Fruit fly (Drosophila melanogaster) whole organism, prepupa: ENCODE results near the gene CG32037.

ENCODE experiments used
- Blimp-1 ChIP-seq: fragments of 200-800 bp; sonication (Bioruptor generic); optimal IDR thresholded peaks from 3 replicates; lab custom pipeline; 2017; ENCODE audit warnings: missing biosample characterization, missing genetic modification characterization, mild to moderate bottlenecking, moderate library complexity, missing genetic modification reagents
- CG10631 ChIP-seq: fragments of 200-800 bp; sonication (Bioruptor generic); optimal IDR thresholded peaks from 2 replicates; lab custom pipeline; 2016; ENCODE audit warnings: missing biosample characterization, missing genetic modification characterization
- CG10669 ChIP-seq: fragments of 200-800 bp; sonication (Bioruptor generic); optimal IDR thresholded peaks from 3 replicates; lab custom pipeline; 2018; ENCODE audit warnings: missing biosample characterization, mild to moderate bottlenecking, missing genetic modification characterization, moderate library complexity
- CG11294 ChIP-seq: fragments of 200-800 bp; sonication (Bioruptor generic); IDR thresholded peaks from 2 replicates; pipeline ENCODE4 v1.3.6; 2022; ENCODE audit warnings: missing biosample characterization, missing genetic modification characterization
- CG11762 ChIP-seq: fragments of 200-800 bp; sonication (Bioruptor generic); optimal IDR thresholded peaks from 3 replicates; lab custom pipeline; 2016; ENCODE audit warnings: missing biosample characterization, missing genetic modification characterization; ENCODE audit not compliant: insufficient read depth
- CG11902 ChIP-seq: fragments of 200-800 bp; sonication (Bioruptor generic); optimal IDR thresholded peaks from 3 replicates; lab custom pipeline; 2016; ENCODE audit warnings: missing biosample characterization, missing genetic modification characterization
- CG15336 ChIP-seq: fragments of 200-800 bp; sonication (Bioruptor generic); IDR thresholded peaks from 2 replicates; pipeline ENCODE4 v1.3.6; 2022; ENCODE audit warnings: missing biosample characterization, missing genetic modification characterization
- CG1621 ChIP-seq: fragments of 200-800 bp; sonication (Bioruptor generic); optimal IDR thresholded peaks from 3 replicates; lab custom pipeline; 2018; ENCODE audit warnings: missing biosample characterization, mild to moderate bottlenecking, missing genetic modification characterization
- CG3032 ChIP-seq: fragments of 200-800 bp; optimal IDR thresholded peaks from 2 replicates; lab custom pipeline; 2019; ENCODE audit warnings: missing biosample characterization, mild to moderate bottlenecking, missing genetic modification characterization, moderate library complexity
- CG31627 ChIP-seq: fragments of 200-800 bp; sonication (Bioruptor generic); optimal IDR thresholded peaks from 3 replicates; lab custom pipeline; 2016; ENCODE audit warnings: missing biosample characterization, missing genetic modification characterization
- CG32006 ChIP-seq: fragments of 200-800 bp; sonication (Bioruptor generic); optimal IDR thresholded peaks from 3 replicates; lab custom pipeline; 2017; ENCODE audit warnings: missing biosample characterization, mild to moderate bottlenecking, missing genetic modification characterization
- CG34406 ChIP-seq: fragments of 200-800 bp; sonication (Bioruptor generic); optimal IDR thresholded peaks from 3 replicates; lab custom pipeline; 2016; ENCODE audit warnings: missing biosample characterization, missing genetic modification characterization
- CG4318 ChIP-seq: fragments of 200-800 bp; sonication (Bioruptor generic); optimal IDR thresholded peaks from 3 replicates; lab custom pipeline; 2017; ENCODE audit warnings: missing biosample characterization, mild to moderate bottlenecking, missing genetic modification characterization
- CG6276 ChIP-seq: fragments of 200-800 bp; sonication (Bioruptor generic); optimal IDR thresholded peaks from 2 replicates; lab custom pipeline; 2017; ENCODE audit warnings: missing biosample characterization, mild to moderate bottlenecking, missing genetic modification characterization
- CG6792 ChIP-seq: fragments of 200-800 bp; sonication (Bioruptor generic); optimal IDR thresholded peaks from 3 replicates; lab custom pipeline; 2016; ENCODE audit warnings: missing biosample characterization, missing genetic modification characterization
- CG6808 ChIP-seq: fragments of 200-800 bp; sonication (Bioruptor generic); optimal IDR thresholded peaks from 3 replicates; lab custom pipeline; 2017; ENCODE audit warnings: missing biosample characterization, missing genetic modification characterization, mild to moderate bottlenecking, moderate library complexity, missing genetic modification reagents
- CG7368 ChIP-seq: fragments of 200-800 bp; sonication (Bioruptor generic); optimal IDR thresholded peaks from 3 replicates; lab custom pipeline; 2016; ENCODE audit warnings: missing biosample characterization, missing genetic modification characterization
- CG8119 ChIP-seq: fragments of 200-800 bp; sonication (Bioruptor generic); IDR thresholded peaks from 3 replicates; pipeline ENCODE4 v1.3.6; 2022; ENCODE audit warnings: missing biosample characterization, missing genetic modification characterization
- CG8319 ChIP-seq: fragments of 200-800 bp; sonication (Bioruptor generic); optimal IDR thresholded peaks from 3 replicates; lab custom pipeline; 2016; ENCODE audit warnings: missing biosample characterization, missing genetic modification characterization
- CG8632 ChIP-seq: fragments of 200-800 bp; sonication (Bioruptor generic); optimal IDR thresholded peaks from 3 replicates; lab custom pipeline; 2016; ENCODE audit warnings: missing biosample characterization, missing genetic modification characterization
- CG9139 ChIP-seq: fragments of 200-800 bp; sonication (Bioruptor generic); optimal IDR thresholded peaks from 3 replicates; lab custom pipeline; 2017; ENCODE audit warnings: missing biosample characterization, mild to moderate bottlenecking, missing genetic modification characterization
- Eip75B ChIP-seq: fragments of 200-800 bp; sonication (Bioruptor generic); optimal IDR thresholded peaks from 3 replicates; lab custom pipeline; 2016; ENCODE audit warnings: missing biosample characterization, missing genetic modification characterization
- Eip78C ChIP-seq: fragments of 200-800 bp; sonication (Bioruptor generic); peaks from one replicate; lab custom pipeline; 2016; ENCODE audit warnings: missing biosample characterization, missing genetic modification characterization
- Eip93F ChIP-seq: fragments of 200-800 bp; sonication (Bioruptor generic); optimal IDR thresholded peaks from 2 replicates; lab custom pipeline; 2016; ENCODE audit warnings: missing biosample characterization, mild to moderate bottlenecking, missing genetic modification characterization
- Ets21C ChIP-seq: fragments of 200-800 bp; sonication (Bioruptor generic); optimal IDR thresholded peaks from 3 replicates; lab custom pipeline; 2016; ENCODE audit warnings: missing biosample characterization, missing genetic modification characterization
- Gug ChIP-seq: fragments of 200-800 bp; sonication (Bioruptor generic); IDR thresholded peaks from 2 replicates; pipeline ENCODE4 v1.3.6; 2022; ENCODE audit warnings: missing biosample characterization, missing genetic modification characterization
- Hr38 ChIP-seq: sonication (Bioruptor generic); optimal IDR thresholded peaks from 2 replicates; lab custom pipeline; 2016; ENCODE audit warnings: missing biosample characterization, missing genetic modification characterization
- Hr39 ChIP-seq: fragments of 200-800 bp; sonication (Bioruptor generic); optimal IDR thresholded peaks from 2 replicates; lab custom pipeline; 2016; ENCODE audit warnings: missing biosample characterization, missing genetic modification characterization
- Hr4 ChIP-seq: fragments of 200-800 bp; sonication (Bioruptor generic); optimal IDR thresholded peaks from 3 replicates; lab custom pipeline; 2016; ENCODE audit warnings: missing biosample characterization, missing genetic modification characterization
- Met ChIP-seq: fragments of 200-800 bp; sonication (Bioruptor generic); optimal IDR thresholded peaks from 3 replicates; lab custom pipeline; 2016; ENCODE audit warnings: missing biosample characterization, missing genetic modification characterization
- OdsH ChIP-seq: fragments of 200-800 bp; sonication (Bioruptor generic); optimal IDR thresholded peaks from 3 replicates; lab custom pipeline; 2016; ENCODE audit warnings: missing biosample characterization, missing genetic modification characterization
- Smox ChIP-seq: fragments of 200-800 bp; sonication (Bioruptor generic); optimal IDR thresholded peaks from 3 replicates; lab custom pipeline; 2016; ENCODE audit warnings: missing biosample characterization, missing genetic modification characterization
- Sox102F ChIP-seq: fragments of 200-800 bp; sonication (Bioruptor generic); optimal IDR thresholded peaks from 2 replicates; lab custom pipeline; 2016; ENCODE audit warnings: missing biosample characterization, mild to moderate bottlenecking, missing genetic modification characterization
- Sox14 ChIP-seq: fragments of 200-800 bp; sonication (Bioruptor generic); optimal IDR thresholded peaks from 3 replicates; lab custom pipeline; 2016; ENCODE audit warnings: missing biosample characterization, missing genetic modification characterization
- Sox15 ChIP-seq: fragments of 200-800 bp; sonication (Bioruptor generic); optimal IDR thresholded peaks from 3 replicates; lab custom pipeline; 2016; ENCODE audit warnings: missing biosample characterization, missing genetic modification characterization
- acj6 ChIP-seq: fragments of 200-800 bp; sonication (Bioruptor generic); optimal IDR thresholded peaks from 3 replicates; lab custom pipeline; 2016; ENCODE audit warnings: missing biosample characterization, missing genetic modification characterization
- dac ChIP-seq: fragments of 200-800 bp; sonication (Bioruptor generic); optimal IDR thresholded peaks from 2 replicates; lab custom pipeline; 2017; ENCODE audit warnings: missing biosample characterization, mild to moderate bottlenecking, missing genetic modification characterization
- eg ChIP-seq: fragments of 200-800 bp; sonication (Bioruptor generic); IDR thresholded peaks from 3 replicates; pipeline ENCODE4 v1.3.6; 2022; ENCODE audit warnings: missing biosample characterization, missing genetic modification characterization
- fd59A ChIP-seq: fragments of 200-800 bp; sonication (Bioruptor generic); optimal IDR thresholded peaks from 2 replicates; lab custom pipeline; 2017; ENCODE audit warnings: missing biosample characterization, mild to moderate bottlenecking, missing genetic modification characterization, missing genetic modification reagents
- fd85E ChIP-seq: fragments of 200-800 bp; sonication (Bioruptor generic); optimal IDR thresholded peaks from 3 replicates; lab custom pipeline; 2016; ENCODE audit warnings: missing biosample characterization, missing genetic modification characterization
- fkh ChIP-seq: fragments of 200-800 bp; sonication (Bioruptor generic); optimal IDR thresholded peaks from 3 replicates; lab custom pipeline; 2017; ENCODE audit warnings: missing biosample characterization, mild to moderate bottlenecking, missing genetic modification characterization, moderate library complexity
- lz ChIP-seq: fragments of 200-800 bp; sonication (Bioruptor generic); optimal IDR thresholded peaks from 3 replicates; lab custom pipeline; 2016; ENCODE audit warnings: missing biosample characterization, missing genetic modification characterization
- net ChIP-seq: fragments of 200-800 bp; sonication (Bioruptor generic); optimal IDR thresholded peaks from 3 replicates; lab custom pipeline; 2016; ENCODE audit warnings: missing biosample characterization, missing genetic modification characterization
- salr ChIP-seq, 2 experiments: fragments of 200-800 bp; sonication (Bioruptor generic); optimal IDR thresholded peaks; 3 replicates each; lab custom pipeline; 2016 to 2018; ENCODE audit warnings: missing biosample characterization in 2 of 2, missing genetic modification characterization in 2 of 2, mild to moderate bottlenecking in 1 of 2
- spab ChIP-seq: fragments of 200-800 bp; sonication (Bioruptor generic); optimal IDR thresholded peaks from 2 replicates; lab custom pipeline; 2017; ENCODE audit warnings: missing biosample characterization, mild to moderate bottlenecking, missing genetic modification characterization, missing genetic modification reagents
- ss ChIP-seq, 2 experiments: fragments of 200-800 bp; sonication (Bioruptor generic); optimal IDR thresholded peaks; 2 replicates in 1 of 2; 3 replicates in 1 of 2; lab custom pipeline; 2017 to 2018; ENCODE audit warnings: mild to moderate bottlenecking in 2 of 2, missing biosample characterization in 2 of 2, missing genetic modification characterization in 2 of 2, moderate library complexity in 1 of 2
- svp ChIP-seq: fragments of 200-800 bp; sonication (Bioruptor generic); peaks from one replicate; lab custom pipeline; 2016; ENCODE audit warnings: missing biosample characterization, missing genetic modification characterization
- vri ChIP-seq: fragments of 200-800 bp; sonication (Bioruptor generic); optimal IDR thresholded peaks from 3 replicates; lab custom pipeline; 2016; ENCODE audit warnings: missing biosample characterization, mild to moderate bottlenecking, missing genetic modification characterization

The CG32037 gene

dm6 chr3L:9452422-9452821 is 39.6 kb downstream of the CG32037 start:
- TF ChIP-seq svp (no peak), fkh (GFP tag; lab: Kevin White, UChicago) (no peak), CG8632 (GFP tag; lab: Kevin White, UChicago) (no peak), Gug (GFP tag; lab: Robert Waterston, UW) (no peak), Eip93F (no peak), CG11762 (GFP tag; lab: Kevin White, UChicago) (no peak), Met (GFP tag; lab: Kevin White, UChicago) (no peak), lz (no peak), CG10631 (GFP tag; lab: Kevin White, UChicago) (no peak), CG6792 (GFP tag; lab: Kevin White, UChicago) (no peak), net (GFP tag; lab: Kevin White, UChicago) (no peak), Hr4 (GFP tag; lab: Kevin White, UChicago) (no peak)

DNA sequence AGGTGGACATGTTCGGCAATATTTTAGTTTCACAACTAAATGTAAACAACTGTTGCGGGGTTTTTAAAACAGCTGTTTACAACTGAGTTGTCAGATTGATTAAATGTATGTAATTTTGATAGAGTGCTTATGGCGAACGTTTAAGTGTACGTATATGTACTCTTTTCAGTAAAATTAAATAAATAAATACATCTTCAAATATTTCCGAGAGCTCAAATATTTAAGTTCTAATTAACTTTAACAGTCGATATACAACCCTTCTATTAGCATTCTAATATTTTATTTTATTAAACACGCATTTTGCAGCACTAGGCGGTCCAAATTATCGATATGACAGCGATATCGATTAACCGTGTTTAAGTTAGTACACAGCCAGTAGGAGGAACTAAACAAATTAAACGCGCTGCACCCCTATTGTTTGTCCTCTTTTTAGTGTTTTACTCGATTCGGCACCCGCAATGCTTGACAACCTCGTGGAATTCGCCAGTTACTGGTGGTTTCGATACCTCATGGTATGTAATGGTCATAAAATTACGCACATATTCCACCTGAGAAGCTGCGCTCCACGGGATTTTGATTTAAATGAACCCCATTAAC is 40.4 kb downstream of the CG32037 start, which contains the start of the genes CG3448 and ghi:
TSS of gene CG3448 (minus strand) at position 51 of the 597 bp plus-strand sequence.
TSS of gene ghi (plus strand) at position 355 of the 597 bp plus-strand sequence.
- TF ChIP-seq Ets21C (GFP tag; lab: Kevin White, UChicago) = peak; percentile 31
- TF ChIP-seq vri (GFP tag; lab: Kevin White, UChicago) = peak; percentile 32
- no peak for TF ChIP-seq OdsH (GFP tag; lab: Kevin White, UChicago)
- no peak for TF ChIP-seq CG6276 (GFP tag; lab: Kevin White, UChicago)
- TF ChIP-seq CG10631 (GFP tag; lab: Kevin White, UChicago) = no peak
- peak in 1 of 2 experiments; percentile 66 for TF ChIP-seq ss (GFP tag; optimal IDR thresholded peaks at IDR 0.05; lab: Kevin White, UChicago)
- no peak for TF ChIP-seq CG4318 (GFP tag; lab: Kevin White, UChicago)
- no peak for TF ChIP-seq CG8319 (GFP tag; lab: Kevin White, UChicago)
- peak; percentile 55; the same call in 2 of the 3 replicates for TF ChIP-seq eg (GFP tag; lab: Robert Waterston, UW)
- TF ChIP-seq Blimp-1 (GFP tag; lab: Kevin White, UChicago) = peak; percentile 25
- no peak for TF ChIP-seq Sox102F (GFP tag; lab: Kevin White, UChicago)
- TF ChIP-seq CG8632 (GFP tag; lab: Kevin White, UChicago) = peak; percentile 9
- TF ChIP-seq CG6808 = peak; percentile 52
- TF ChIP-seq fkh (GFP tag; lab: Kevin White, UChicago) = peak; percentile 94
- 0 out of 2 replicates have a peak, but pooled peaks have one; percentile 25 for TF ChIP-seq CG15336 (GFP tag; lab: Robert Waterston, UW)
- TF ChIP-seq CG34406 (GFP tag; lab: Kevin White, UChicago) = peak; percentile 19
- TF ChIP-seq salr (GFP tag; optimal IDR thresholded peaks at IDR 0.05; lab: Kevin White, UChicago) = no peak
- TF ChIP-seq CG3032 (tag; lab: Kevin White, UChicago) = peak; percentile 70
- TF ChIP-seq Hr38 (GFP tag; lab: Kevin White, UChicago) = no peak
- TF ChIP-seq CG7368 (GFP tag; lab: Kevin White, UChicago) = peak; percentile 54
- peak; percentile 72 for TF ChIP-seq Eip75B (GFP tag; lab: Kevin White, UChicago)
- TF ChIP-seq CG11762 (GFP tag; lab: Kevin White, UChicago) = peak; percentile 49
- peak; percentile 84 for TF ChIP-seq svp
- no peak for TF ChIP-seq CG9139 (GFP tag; lab: Kevin White, UChicago)
- peak; percentile 30 for TF ChIP-seq Sox14 (GFP tag; lab: Kevin White, UChicago)
- TF ChIP-seq fd59A (GFP tag; lab: Kevin White, UChicago) = no peak
- no peak for TF ChIP-seq CG11294 (GFP tag; lab: Robert Waterston, UW)
- TF ChIP-seq Eip93F = peak; percentile 64
- TF ChIP-seq Hr39 (GFP tag; lab: Kevin White, UChicago) = peak; percentile 28
- no peak for TF ChIP-seq Sox15 (GFP tag; lab: Kevin White, UChicago)
- TF ChIP-seq Gug (GFP tag; lab: Robert Waterston, UW) = peak; percentile 49; the same call in 1 of the 2 replicates
- TF ChIP-seq Hr4 (GFP tag; lab: Kevin White, UChicago) = peak; percentile 66
- TF ChIP-seq CG8119 (GFP tag; lab: Robert Waterston, UW) = no peak
- TF ChIP-seq Met (GFP tag; lab: Kevin White, UChicago) = peak; percentile 63
- no peak for TF ChIP-seq CG11902 (GFP tag; lab: Kevin White, UChicago)
- TF ChIP-seq CG31627 (GFP tag; lab: Kevin White, UChicago) = peak; percentile 23
- peak; percentile 48 for TF ChIP-seq CG6792 (GFP tag; lab: Kevin White, UChicago)
- peak; percentile 32 for TF ChIP-seq CG10669 (GFP tag; lab: Kevin White, UChicago)
- TF ChIP-seq Eip78C (GFP tag; lab: Kevin White, UChicago) = peak; percentile 89
- peak; percentile 58 for TF ChIP-seq acj6
- no peak for TF ChIP-seq CG32006 (GFP tag; lab: Kevin White, UChicago)
- TF ChIP-seq dac (GFP tag; lab: Kevin White, UChicago) = no peak
- TF ChIP-seq CG1621 (tag; lab: Kevin White, UChicago) = peak; percentile 11
- no peak for TF ChIP-seq Smox (GFP tag; lab: Kevin White, UChicago)
- TF ChIP-seq spab (GFP tag; lab: Kevin White, UChicago) = no peak
- peak; percentile 22 for TF ChIP-seq fd85E
